Fruit fly (Drosophila melanogaster): Measurements from ENCODE around the gene eIF2Bbeta.

Gene eIF2Bbeta

dm6 chrX:2703693-2704092 is 678 bp upstream of the eIF2Bbeta start, which contains the start of gene Ugalt (continued):
- TF ChIP-seq org-1 (GFP tag; optimal IDR thresholded peaks at IDR 0.05) (peak; percentile 100), tin (GFP tag; optimal IDR thresholded peaks at IDR 0.05) (peak; percentile 100), ato (GFP tag; IDR thresholded peaks at IDR 0.05; ENCODE audit: partially characterized antibody) (no peak), Usf (GFP tag; optimal IDR thresholded peaks at IDR 0.05) (peak; percentile 100), CG11456 (GFP tag; IDR thresholded peaks at IDR 0.05) (peak; percentile 100), CG31224 (GFP tag; IDR thresholded peaks at IDR 0.05) (peak; percentile 100), zen2 (GFP tag; IDR thresholded peaks at IDR 0.05; ENCODE audit: partially characterized antibody) (no peak), CG31441 (GFP tag; IDR thresholded peaks at IDR 0.05) (peak; percentile 100), ftz-f1 (GFP tag; optimal IDR thresholded peaks at IDR 0.05) (peak; percentile 99), CG6175 (GFP tag; IDR thresholded peaks at IDR 0.05) (peak; percentile 100), CG34224 (GFP tag; IDR thresholded peaks at IDR 0.05; ENCODE audit: partially characterized antibody) (no peak), CG9876 (GFP tag; optimal IDR thresholded peaks at IDR 0.05) (peak; percentile 100), vvl (GFP tag; IDR thresholded peaks at IDR 0.05) (peak; percentile 100), CG6683 (GFP tag; optimal IDR thresholded peaks at IDR 0.05) (peak; percentile 100), CG12104 (GFP tag; optimal IDR thresholded peaks at IDR 0.05) (peak; percentile 100), BtbVII (GFP tag; optimal IDR thresholded peaks at IDR 0.05) (peak; percentile 100), mam (GFP tag; optimal IDR thresholded peaks at IDR 0.05) (peak; percentile 100), hbn (GFP tag; IDR thresholded peaks at IDR 0.05; ENCODE audit: partially characterized antibody) (no peak), CG11504 (tag; optimal IDR thresholded peaks at IDR 0.05) (peak; percentile 99), Dp (GFP tag; optimal IDR thresholded peaks at IDR 0.05) (peak; percentile 68), B-H2 (GFP tag; optimal IDR thresholded peaks at IDR 0.05) (peak; percentile 99), CG8944 (GFP tag; optimal IDR thresholded peaks at IDR 0.05) (peak; percentile 100), ab (GFP tag; optimal IDR thresholded peaks at IDR 0.05) (peak; percentile 100), Nf-YA (GFP tag; IDR thresholded peaks at IDR 0.05) (peak; percentile 100), Max (GFP tag; optimal IDR thresholded peaks at IDR 0.05) (peak; percentile 100), crol (GFP tag; IDR thresholded peaks at IDR 0.05) (peak; percentile 97), trem (tag; optimal IDR thresholded peaks at IDR 0.05) (peak; percentile 98), CG14050 (GFP tag; IDR thresholded peaks at IDR 0.05) (peak; percentile 100), HLH54F (GFP tag; optimal IDR thresholded peaks at IDR 0.05) (peak; percentile 100), ash1 (GFP tag; optimal IDR thresholded peaks at IDR 0.05) (peak; percentile 100), CG3065 (GFP tag; optimal IDR thresholded peaks at IDR 0.05) (peak; percentile 100), eve (GFP tag; optimal IDR thresholded peaks at IDR 0.05) (peak in 1 of 2 experiments; percentile 85), CG31365 (tag; optimal IDR thresholded peaks at IDR 0.05) (peak; percentile 97), CG16779 (GFP tag; IDR thresholded peaks at IDR 0.05) (peak; percentile 100), CG14014 (GFP tag; IDR thresholded peaks at IDR 0.05) (peak; percentile 100), tgo (GFP tag; IDR thresholded peaks at IDR 0.05) (peak; percentile 100), CG15479 (GFP tag; optimal IDR thresholded peaks at IDR 0.05) (peak; percentile 72), CG15514 (GFP tag; optimal IDR thresholded peaks at IDR 0.05) (peak; percentile 97), B-H1 (GFP tag; IDR thresholded peaks at IDR 0.05) (peak; percentile 100), Myb (GFP tag; optimal IDR thresholded peaks at IDR 0.05) (peak; percentile 99), CG10321 (GFP tag; IDR thresholded peaks at IDR 0.05) (peak; percentile 94), CG4617 (GFP tag; optimal IDR thresholded peaks at IDR 0.05; ENCODE audit: borderline replicate concordance) (peak; percentile 100), CG17186 (GFP tag; optimal IDR thresholded peaks at IDR 0.05) (peak; percentile 98), Hmr (GFP tag; optimal IDR thresholded peaks at IDR 0.05) (peak; percentile 100), Dref (GFP tag; IDR thresholded peaks at IDR 0.05) (peak; percentile 70), Abd-B (GFP tag; optimal IDR thresholded peaks at IDR 0.05) (peak; percentile 100), gro (GFP tag; optimal IDR thresholded peaks at IDR 0.05) (peak; percentile 100), Hand (GFP tag; optimal IDR thresholded peaks at IDR 0.05) (peak; percentile 100), Doc3 (GFP tag; IDR thresholded peaks at IDR 0.05; ENCODE audit: partially characterized antibody) (no peak), dmrt99B (tag; optimal IDR thresholded peaks at IDR 0.05) (peak; percentile 100), CG18764 (GFP tag; optimal IDR thresholded peaks at IDR 0.05) (peak; percentile 100)
